Worm (Caenorhabditis elegans) whole organism, early embryonic: ENCODE results near the gene mom-2.

Experiments
- B0310.2 ChIP-seq: sonication (generic microtip); optimal IDR thresholded peaks from 2 replicates; lab custom pipeline; 2016; ENCODE audit warnings: mild to moderate bottlenecking, missing genetic modification characterization, missing compliant biosample characterization
- F13C5.2 ChIP-seq: sonication (generic microtip); optimal IDR thresholded peaks from 2 replicates; lab custom pipeline; 2017; ENCODE audit warnings: mild to moderate bottlenecking, missing genetic modification characterization, inconsistent platforms, missing compliant biosample characterization
- aly-1 ChIP-seq: sonication (generic microtip); optimal IDR thresholded peaks from 2 replicates; lab custom pipeline; 2016; ENCODE audit warnings: missing genetic modification characterization, missing compliant biosample characterization
- ama-1 ChIP-seq: fragments of 150-350 bp; optimal IDR thresholded peaks from 2 replicates; lab custom pipeline; 2014
- ceh-13 ChIP-seq: fragments of 200-800 bp; sonication (Bioruptor generic); optimal IDR thresholded peaks from 2 replicates; lab custom pipeline; 2018; ENCODE audit warnings: mild to moderate bottlenecking, missing genetic modification characterization, missing compliant biosample characterization
- ceh-36 ChIP-seq: sonication (generic microtip); optimal IDR thresholded peaks from 2 replicates; lab custom pipeline; 2016; ENCODE audit warnings: missing genetic modification characterization, inconsistent platforms, missing compliant biosample characterization
- ets-7 ChIP-seq: sonication (generic microtip); optimal IDR thresholded peaks from 2 replicates; lab custom pipeline; 2016; ENCODE audit warnings: missing genotype, missing genetic modification characterization, missing compliant biosample characterization
- flt-1 ChIP-seq: fragments of 200-800 bp; sonication (Bioruptor generic); IDR thresholded peaks from 2 replicates; pipeline ENCODE4 v1.3.6; 2022; ENCODE audit warnings: missing genetic modification characterization, missing compliant biosample characterization
- hmbx-1 ChIP-seq: sonication (generic microtip); optimal IDR thresholded peaks from 2 replicates; lab custom pipeline; 2016; ENCODE audit warnings: mild to moderate bottlenecking, missing genetic modification characterization, missing compliant biosample characterization
- hmg-4 ChIP-seq: fragments of 200-800 bp; sonication (Bioruptor generic); optimal IDR thresholded peaks from 2 replicates; lab custom pipeline; 2018; ENCODE audit warnings: mild to moderate bottlenecking, missing genetic modification characterization, missing compliant biosample characterization
- hnd-1 ChIP-seq: sonication (generic microtip); optimal IDR thresholded peaks from 2 replicates; lab custom pipeline; 2016; ENCODE audit warnings: missing genetic modification characterization, missing compliant biosample characterization
- pes-1 ChIP-seq: fragments of 200-800 bp; sonication (Bioruptor generic); IDR thresholded peaks from 2 replicates; pipeline ENCODE4 v1.3.6; 2022; ENCODE audit warnings: missing genetic modification reagents, missing genetic modification characterization, missing compliant biosample characterization
- scrt-1 ChIP-seq: fragments of 200-800 bp; sonication (Bioruptor generic); IDR thresholded peaks from 2 replicates; pipeline ENCODE4 v1.3.6; 2022; ENCODE audit warnings: missing genetic modification characterization, missing compliant biosample characterization
- sea-1 ChIP-seq: fragments of 200-800 bp; sonication (Bioruptor generic); conservative IDR thresholded peaks from 2 replicates; pipeline ENCODE4 v1.3.6; 2022; ENCODE audit warnings: missing genetic modification characterization, missing compliant biosample characterization
- tbx-11 ChIP-seq: fragments of 200-800 bp; sonication (Bioruptor generic); IDR thresholded peaks from 2 replicates; pipeline ENCODE4 v1.3.6; 2022; ENCODE audit warnings: missing genetic modification characterization, missing compliant biosample characterization
- tbx-37 ChIP-seq: fragments of 200-800 bp; sonication (Bioruptor generic); conservative IDR thresholded peaks from 2 replicates; pipeline ENCODE4 v1.3.6; 2022; ENCODE audit warnings: missing genetic modification reagents, missing genetic modification characterization, missing compliant biosample characterization
- tra-4 ChIP-seq: sonication (generic microtip); optimal IDR thresholded peaks from 2 replicates; lab custom pipeline; 2017; ENCODE audit warnings: missing genetic modification characterization, missing compliant biosample characterization

Gene mom-2

DNA sequence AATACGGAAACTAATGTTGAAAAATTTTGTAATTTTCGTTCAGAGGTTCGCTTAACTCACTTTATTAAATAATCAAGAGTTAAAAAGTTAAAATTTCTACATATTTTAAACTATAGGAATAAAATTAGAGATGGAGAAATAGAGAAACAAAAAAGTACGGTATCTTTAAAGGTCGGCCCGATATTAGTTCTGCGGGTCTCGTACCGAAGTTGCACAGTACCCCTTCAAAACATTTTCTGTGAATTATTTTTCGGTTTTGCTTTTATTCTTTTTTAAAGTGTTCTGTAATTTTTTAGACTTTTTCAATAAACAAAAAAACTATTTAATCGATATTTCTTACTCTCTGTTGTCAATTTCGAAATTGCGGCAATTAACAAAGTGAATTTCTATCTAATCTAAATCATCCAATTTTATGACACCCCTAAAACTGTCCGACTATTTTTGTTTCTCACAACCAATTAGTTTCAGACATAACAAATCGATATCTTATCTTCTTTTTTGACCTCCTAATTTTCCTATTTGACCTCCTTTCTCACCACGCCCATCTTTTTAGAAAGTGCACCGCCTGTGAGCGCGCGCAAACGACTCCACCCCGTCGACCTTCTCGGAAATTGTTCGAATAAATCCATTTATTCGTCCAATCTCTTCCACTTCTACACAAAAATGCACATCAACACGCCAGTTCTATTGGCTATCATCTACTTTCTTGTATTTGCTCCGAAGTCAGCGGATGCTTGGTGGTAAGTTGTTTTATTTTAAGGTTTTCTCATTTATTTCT lies at the start of gene mom-2:
mom-2 (plus strand) TSS at position 554 of the 778 bp plus-strand sequence.
- TF ChIP-seq hmg-4 (no peak), ama-1 (lab: Kevin White, UChicago) (no peak), hnd-1 (tag; lab: Kevin White, UChicago) (no peak), pes-1 (no peak), scrt-1 (no peak), tbx-37 (GFP tag; lab: Robert Waterston, UW) (no peak), sea-1 (GFP tag; lab: Robert Waterston, UW) (no peak), tra-4 (no peak), F13C5.2 (tag; lab: Kevin White, UChicago) (no peak), ceh-36 (tag; lab: Kevin White, UChicago) (no peak), hmbx-1 (tag; lab: Kevin White, UChicago) (no peak), flt-1 (GFP tag; lab: Robert Waterston, UW) (no peak), ets-7 (tag; lab: Kevin White, UChicago) (no peak), tbx-11 (GFP tag; lab: Robert Waterston, UW) (no peak)

DNA sequence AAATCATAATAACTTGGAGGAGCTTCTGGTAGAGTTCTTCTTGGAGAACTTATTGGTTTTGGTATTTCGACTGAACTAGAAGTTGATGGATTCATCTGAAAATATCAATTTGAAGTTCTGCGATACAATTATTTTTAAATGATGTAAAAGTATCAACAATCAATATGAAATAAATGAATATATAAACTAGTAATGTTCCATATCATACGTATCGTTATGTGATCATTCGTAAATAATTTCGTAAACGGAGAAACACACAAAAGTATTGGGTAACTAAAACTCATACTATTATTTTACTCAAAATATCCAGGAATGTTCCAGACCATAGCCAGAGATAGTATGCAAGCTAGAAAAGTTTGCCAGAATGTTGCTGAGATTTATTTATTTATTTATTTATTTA lies 49.4 kb upstream of the mom-2 start, which contains the start of gene W02D7.8:
W02D7.8 (minus strand) TSS at position 101 of the 400 bp plus-strand sequence.
- no peak for TF ChIP-seq tra-4
- TF ChIP-seq pes-1 = no peak
- no peak for TF ChIP-seq hmg-4
- TF ChIP-seq F13C5.2 (tag; lab: Kevin White, UChicago) = no peak
- no peak for TF ChIP-seq B0310.2 (tag; lab: Kevin White, UChicago)
- no peak for TF ChIP-seq hnd-1 (tag; lab: Kevin White, UChicago)
- TF ChIP-seq ets-7 (tag; lab: Kevin White, UChicago) = no peak
- no peak for TF ChIP-seq flt-1 (GFP tag; lab: Robert Waterston, UW)
- no peak for TF ChIP-seq aly-1 (tag; lab: Kevin White, UChicago)
- TF ChIP-seq hmbx-1 (tag; lab: Kevin White, UChicago) = no peak
- no peak for TF ChIP-seq ceh-36 (tag; lab: Kevin White, UChicago)
- TF ChIP-seq tbx-11 (GFP tag; lab: Robert Waterston, UW) = no peak
- no peak for TF ChIP-seq ama-1 (lab: Kevin White, UChicago)
- no peak for TF ChIP-seq ceh-13 (GFP tag; lab: Kevin White, UChicago)
- TF ChIP-seq tbx-37 (GFP tag; lab: Robert Waterston, UW) = no peak
- TF ChIP-seq scrt-1 = no peak

ce11 chrV:8307013-8307412 lies 48.8 kb upstream of the mom-2 start:
- TF ChIP-seq tra-4 (no peak), ceh-13 (GFP tag; lab: Kevin White, UChicago) (no peak), F13C5.2 (tag; lab: Kevin White, UChicago) (no peak), B0310.2 (tag; lab: Kevin White, UChicago) (no peak), tbx-11 (GFP tag; lab: Robert Waterston, UW) (no peak), hnd-1 (tag; lab: Kevin White, UChicago) (no peak), ceh-36 (tag; lab: Kevin White, UChicago) (no peak), flt-1 (GFP tag; lab: Robert Waterston, UW) (no peak), ets-7 (tag; lab: Kevin White, UChicago) (no peak), sea-1 (GFP tag; lab: Robert Waterston, UW) (no peak), scrt-1 (no peak), hmg-4 (no peak), hmbx-1 (tag; lab: Kevin White, UChicago) (no peak), ama-1 (lab: Kevin White, UChicago) (no peak), tbx-37 (GFP tag; lab: Robert Waterston, UW) (no peak), aly-1 (tag; lab: Kevin White, UChicago) (no peak), pes-1 (no peak)

ce11 chrV:8307681-8308080 lies 48.1 kb upstream of the mom-2 start, which contains the start of gene clec-218:
TSS of gene clec-218 (plus strand) at chrV:8307942.
- TF ChIP-seq ceh-36 (tag; lab: Kevin White, UChicago) (no peak), F13C5.2 (tag; lab: Kevin White, UChicago) (no peak), hmg-4 (no peak)

- TF ChIP-seq B0310.2 (tag; lab: Kevin White, UChicago) = no peak
- no peak for TF ChIP-seq hmg-4
- TF ChIP-seq tra-4 = no peak
- TF ChIP-seq scrt-1 = no peak
- TF ChIP-seq ceh-36 (tag; lab: Kevin White, UChicago) = no peak
- no peak for TF ChIP-seq ets-7 (tag; lab: Kevin White, UChicago)
Observed at ce11 chrV:8311210-8311609, 44.6 kb upstream of the mom-2 start, which contains the start of gene W02D7.12. TSS of gene W02D7.12 (plus strand) at chrV:8311510.

- TF ChIP-seq tra-4 (no peak), flt-1 (GFP tag; lab: Robert Waterston, UW) (no peak), tbx-37 (GFP tag; lab: Robert Waterston, UW) (no peak), B0310.2 (tag; lab: Kevin White, UChicago) (no peak), scrt-1 (no peak), ama-1 (lab: Kevin White, UChicago) (no peak), hmbx-1 (tag; lab: Kevin White, UChicago) (no peak), tbx-11 (GFP tag; lab: Robert Waterston, UW) (no peak), ets-7 (tag; lab: Kevin White, UChicago) (no peak)
Observed at ce11 chrV:8318135-8318534, 37.7 kb upstream of the mom-2 start, which contains the start of gene clec-219. TSS of gene clec-219 (plus strand) at chrV:8318435.

DNA sequence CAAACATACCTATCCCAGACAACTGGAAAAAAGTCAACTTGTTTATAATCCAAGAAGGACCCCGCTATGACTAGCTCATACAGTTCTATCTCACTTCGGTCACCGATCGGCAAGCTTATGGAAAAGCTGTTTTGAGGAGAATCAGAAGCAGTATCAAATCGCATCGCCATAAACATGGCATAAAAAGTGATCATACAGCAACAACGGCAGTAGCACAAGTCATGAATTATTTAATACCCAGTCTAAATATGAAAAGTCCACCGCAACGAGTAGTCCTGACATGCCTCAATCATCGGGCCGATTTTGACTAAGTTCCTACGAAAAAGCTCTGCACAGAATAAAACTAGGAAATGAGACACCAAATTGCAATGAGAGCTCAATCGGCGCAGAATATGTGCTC lies 32.2 kb upstream of the mom-2 start:
- TF ChIP-seq tbx-37 (GFP tag; lab: Robert Waterston, UW) (no peak), ets-7 (tag; lab: Kevin White, UChicago) (no peak), ceh-13 (GFP tag; lab: Kevin White, UChicago) (no peak), ama-1 (lab: Kevin White, UChicago) (no peak), tbx-11 (GFP tag; lab: Robert Waterston, UW) (no peak), hmbx-1 (tag; lab: Kevin White, UChicago) (no peak), flt-1 (GFP tag; lab: Robert Waterston, UW) (no peak), F13C5.2 (tag; lab: Kevin White, UChicago) (no peak), ceh-36 (tag; lab: Kevin White, UChicago) (no peak), aly-1 (tag; lab: Kevin White, UChicago) (no peak), sea-1 (GFP tag; lab: Robert Waterston, UW) (no peak), pes-1 (no peak), hnd-1 (tag; lab: Kevin White, UChicago) (no peak), scrt-1 (no peak), tra-4 (no peak), hmg-4 (no peak)
